Fruit fly (Drosophila melanogaster): ENCODE data around the gene CG14374.

DNA sequence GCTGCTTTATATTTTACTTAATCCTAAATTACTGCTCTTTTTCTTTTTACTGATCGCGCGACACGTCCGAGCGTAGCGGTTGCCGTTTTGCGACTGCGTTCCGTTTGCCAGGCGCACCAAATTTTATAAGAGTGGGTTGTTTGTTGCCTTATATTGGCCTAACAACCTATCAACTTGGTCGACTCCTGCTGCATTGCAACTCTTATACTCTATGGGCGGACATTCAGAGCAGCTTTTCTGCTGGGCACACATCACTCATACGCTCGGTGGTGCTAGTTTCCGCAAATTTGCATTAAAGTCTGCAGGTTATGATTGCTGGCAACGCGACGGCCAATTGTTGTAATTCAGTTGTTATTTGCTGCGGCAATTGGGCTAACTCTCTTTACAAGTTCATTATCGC lies 18.2 kb upstream of the CG14374 start, which contains the start of gene yellow-e:
- no peak for TF ChIP-seq Clk (GFP tag; optimal IDR thresholded peaks at IDR 0.05)
- no peak for TF ChIP-seq CG7101 (tag; optimal IDR thresholded peaks at IDR 0.05)
- no peak for TF ChIP-seq toe (GFP tag; optimal IDR thresholded peaks at IDR 0.05)
- TF ChIP-seq cnc (optimal IDR thresholded peaks at IDR 0.05): no peak
- no peak for TF ChIP-seq CG33017 (tag; optimal IDR thresholded peaks at IDR 0.05)
- TF ChIP-seq pad (GFP tag; optimal IDR thresholded peaks at IDR 0.05): no peak
- TF ChIP-seq CG5204 (GFP tag; optimal IDR thresholded peaks at IDR 0.05): no peak
- no peak for TF ChIP-seq CG7045 (GFP tag; optimal IDR thresholded peaks at IDR 0.05)
- no peak for TF ChIP-seq bab1 (GFP tag; optimal IDR thresholded peaks at IDR 0.05)
- TF ChIP-seq Hr96 (GFP tag; optimal IDR thresholded peaks at IDR 0.05): no peak
- no peak for TF ChIP-seq cic (GFP tag; optimal IDR thresholded peaks at IDR 0.05)
- no peak for TF ChIP-seq Mnt (GFP tag; optimal IDR thresholded peaks at IDR 0.05)

Data from whole organism, adult.